ENCODE assay signal across 4 fruit fly cellular contexts in the genomic region with DNA sequence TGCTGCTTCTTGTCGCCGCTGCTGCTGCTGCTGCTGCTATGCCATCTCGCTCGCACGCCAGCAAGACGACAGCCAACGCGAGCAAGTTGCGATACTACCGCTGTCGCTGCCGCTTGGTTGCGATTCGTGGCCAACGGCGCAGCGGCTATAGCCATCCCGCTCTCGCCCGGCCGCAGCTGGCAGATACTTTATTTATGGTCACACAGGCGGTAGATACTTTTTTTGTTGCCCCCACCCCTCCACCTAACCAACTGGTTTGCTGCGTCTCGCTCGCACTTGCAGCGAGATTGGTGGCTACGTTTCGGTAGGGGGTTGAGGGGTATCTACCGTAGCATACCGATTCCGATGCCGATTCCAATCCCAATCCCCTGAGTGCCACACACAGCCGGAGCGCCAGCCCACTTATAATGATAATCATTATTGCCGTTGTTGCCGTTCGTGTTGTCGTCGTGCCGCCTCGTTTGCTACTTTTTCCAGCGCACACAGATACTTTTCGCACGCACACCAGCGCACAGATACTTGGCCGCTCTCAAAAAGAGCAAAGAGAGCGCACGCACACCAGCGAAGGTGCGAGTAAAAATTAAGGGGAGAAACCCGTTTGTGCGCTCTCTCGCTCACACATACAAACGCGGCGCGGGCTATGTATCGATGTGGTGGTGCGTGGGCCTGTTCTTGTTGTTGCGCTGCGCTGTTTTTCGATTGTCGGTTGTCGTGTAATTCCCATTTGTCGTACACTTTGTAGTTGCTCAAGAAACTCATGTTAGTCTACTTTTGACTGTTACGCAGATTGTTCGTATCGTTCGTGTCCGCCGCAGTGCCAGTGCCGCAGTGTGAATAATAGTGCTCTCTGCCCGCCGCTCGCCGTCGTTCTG.
TF ChIP-seq lines count a peak whose summit lies in the region.

Gene mirr, plus strand, starts transcription at position 759 of the 872 bp plus-strand sequence.

TF ChIP-seq in whole organism, embryonic, 481 proteins besides CTCF, POLR2A, EP300 and RAD21 (continued from another document and continues in another):
- TF ChIP-seq NFAT (GFP tag; IDR thresholded peaks at IDR 0.05; lab: Robert Waterston, UW) (0 out of 2 replicates have a peak, but pooled peaks have one; percentile 40), CG12155 (GFP tag; optimal IDR thresholded peaks at IDR 0.05; lab: Kevin White, UChicago) (no peak), dati (GFP tag; IDR thresholded peaks at IDR 0.05; lab: Robert Waterston, UW) (no peak), CG6791 (GFP tag; IDR thresholded peaks at IDR 0.05; lab: Robert Waterston, UW; ENCODE audit: partially characterized antibody) (peak; percentile 14; the same call in 1 of the 3 replicates), cad (GFP tag; optimal IDR thresholded peaks at IDR 0.05; lab: Kevin White, UChicago) (peak; percentile 79), Jarid2 (GFP tag; optimal IDR thresholded peaks at IDR 0.05; lab: Kevin White, UChicago) (peak; percentile 69), toy (GFP tag; IDR thresholded peaks at IDR 0.05; lab: Robert Waterston, UW) (no peak), slou (GFP tag; optimal IDR thresholded peaks at IDR 0.05; lab: Kevin White, UChicago) (no peak), ttk (GFP tag; IDR thresholded peaks at IDR 0.05; lab: Robert Waterston, UW) (no peak), CG13894 (tag; optimal IDR thresholded peaks at IDR 0.05; lab: Kevin White, UChicago) (no peak), dimm (GFP tag; IDR thresholded peaks at IDR 0.05; lab: Robert Waterston, UW) (no peak), pum (GFP tag; optimal IDR thresholded peaks at IDR 0.05; lab: Kevin White, UChicago) (no peak), CG14860 (GFP tag; IDR thresholded peaks at IDR 0.05; lab: Robert Waterston, UW; ENCODE audit: partially characterized antibody) (0 out of 3 replicates have a peak, but pooled peaks have one; percentile 13), salm (tag; optimal IDR thresholded peaks at IDR 0.05; lab: Kevin White, UChicago) (no peak), Opbp (GFP tag; IDR thresholded peaks at IDR 0.05; lab: Robert Waterston, UW; ENCODE audit: partially characterized antibody) (peak; percentile 45; the same call in 1 of the 3 replicates), CG32772 (GFP tag; IDR thresholded peaks at IDR 0.05; lab: Robert Waterston, UW) (0 out of 2 replicates have a peak, but pooled peaks have one; percentile 13), pros (GFP tag; optimal IDR thresholded peaks at IDR 0.05; lab: Kevin White, UChicago) (peak; percentile 40), kni (GFP tag; optimal IDR thresholded peaks at IDR 0.05; lab: Kevin White, UChicago) (peak; percentile 97), CG9609 (GFP tag; optimal IDR thresholded peaks at IDR 0.05; lab: Kevin White, UChicago) (no peak), Hey (tag; optimal IDR thresholded peaks at IDR 0.05; lab: Kevin White, UChicago) (peak; percentile 75), CG17829 (tag; optimal IDR thresholded peaks at IDR 0.05; lab: Kevin White, UChicago) (peak; percentile 14), CG18262 (tag; optimal IDR thresholded peaks at IDR 0.05; lab: Kevin White, UChicago) (no peak), ftz-f1 (GFP tag; optimal IDR thresholded peaks at IDR 0.05; lab: Kevin White, UChicago) (peak; percentile 27), Nf-YA (GFP tag; IDR thresholded peaks at IDR 0.05; lab: Robert Waterston, UW) (peak; percentile 99), pzg (GFP tag; optimal IDR thresholded peaks at IDR 0.05; lab: Kevin White, UChicago) (no peak), Xbp1 (GFP tag; optimal IDR thresholded peaks at IDR 0.05; lab: Kevin White, UChicago) (no peak), CG17568 (GFP tag; optimal IDR thresholded peaks at IDR 0.05; lab: Kevin White, UChicago) (no peak), CG11695 (GFP tag; IDR thresholded peaks at IDR 0.05; lab: Robert Waterston, UW) (no peak), ci (GFP tag; IDR thresholded peaks at IDR 0.05; lab: Robert Waterston, UW) (peak; percentile 68; the same call in 2 of the 3 replicates)

TF ChIP-seq in whole organism, prepupa, 60 proteins besides CTCF, POLR2A, EP300 and RAD21 (continued from another document and continues in another):
- no peak for TF ChIP-seq topi (GFP tag; optimal IDR thresholded peaks at IDR 0.05; lab: Kevin White, UChicago)
- TF ChIP-seq OdsH (GFP tag; optimal IDR thresholded peaks at IDR 0.05; lab: Kevin White, UChicago) = no peak
- no peak for TF ChIP-seq CG15336 (GFP tag; IDR thresholded peaks at IDR 0.05; lab: Robert Waterston, UW)
- no peak for TF ChIP-seq Hr38 (GFP tag; optimal IDR thresholded peaks at IDR 0.05; lab: Kevin White, UChicago)
- TF ChIP-seq CG3919 (GFP tag; optimal IDR thresholded peaks at IDR 0.05; lab: Kevin White, UChicago) = peak; percentile 82
- no peak for TF ChIP-seq CG3032 (tag; optimal IDR thresholded peaks at IDR 0.05; lab: Kevin White, UChicago)
- no peak for TF ChIP-seq CG6792 (GFP tag; optimal IDR thresholded peaks at IDR 0.05; lab: Kevin White, UChicago)
- TF ChIP-seq CG6276 (GFP tag; optimal IDR thresholded peaks at IDR 0.05; lab: Kevin White, UChicago) = no peak
- TF ChIP-seq CG4318 (GFP tag; optimal IDR thresholded peaks at IDR 0.05; lab: Kevin White, UChicago) = no peak
- TF ChIP-seq Hr39 (GFP tag; optimal IDR thresholded peaks at IDR 0.05; lab: Kevin White, UChicago) = no peak
- peak; percentile 17 for TF ChIP-seq Ets96B (tag; optimal IDR thresholded peaks at IDR 0.05; lab: Kevin White, UChicago)
- no peak for TF ChIP-seq lz (GFP tag; optimal IDR thresholded peaks at IDR 0.05; lab: Kevin White, UChicago)
- no peak for TF ChIP-seq achi (GFP tag; optimal IDR thresholded peaks at IDR 0.05; lab: Kevin White, UChicago)
- no peak for TF ChIP-seq esn (GFP tag; optimal IDR thresholded peaks at IDR 0.05; lab: Kevin White, UChicago)
- no peak for TF ChIP-seq vri (GFP tag; optimal IDR thresholded peaks at IDR 0.05; lab: Kevin White, UChicago)
- no peak for TF ChIP-seq pdm3 (GFP tag; optimal IDR thresholded peaks at IDR 0.05; lab: Kevin White, UChicago)
- no peak for TF ChIP-seq CG8319 (GFP tag; optimal IDR thresholded peaks at IDR 0.05; lab: Kevin White, UChicago)
- peak; percentile 70 to 72 for TF ChIP-seq ss (GFP tag; optimal IDR thresholded peaks at IDR 0.05; lab: Kevin White, UChicago)
- no peak for TF ChIP-seq dac (GFP tag; optimal IDR thresholded peaks at IDR 0.05; lab: Kevin White, UChicago)
- no peak for TF ChIP-seq CG11902 (GFP tag; optimal IDR thresholded peaks at IDR 0.05; lab: Kevin White, UChicago)
- TF ChIP-seq CG34406 (GFP tag; optimal IDR thresholded peaks at IDR 0.05; lab: Kevin White, UChicago) = no peak
- peak; percentile 32 for TF ChIP-seq CG1621 (tag; optimal IDR thresholded peaks at IDR 0.05; lab: Kevin White, UChicago)
- TF ChIP-seq spab (GFP tag; optimal IDR thresholded peaks at IDR 0.05; lab: Kevin White, UChicago) = no peak
- no peak for TF ChIP-seq Eip93F (GFP tag; optimal IDR thresholded peaks at IDR 0.05; lab: Kevin White, UChicago)
- TF ChIP-seq Sox14 (GFP tag; optimal IDR thresholded peaks at IDR 0.05; lab: Kevin White, UChicago) = peak; percentile 59
- TF ChIP-seq CG16779 (tag; optimal IDR thresholded peaks at IDR 0.05; lab: Kevin White, UChicago) = no peak
- TF ChIP-seq CG8632 (GFP tag; optimal IDR thresholded peaks at IDR 0.05; lab: Kevin White, UChicago) = no peak
- peak; percentile 32 for TF ChIP-seq Sox102F (GFP tag; optimal IDR thresholded peaks at IDR 0.05; lab: Kevin White, UChicago)
- peak; percentile 86 for TF ChIP-seq svp (GFP tag; lab: Kevin White, UChicago)
- TF ChIP-seq net (GFP tag; optimal IDR thresholded peaks at IDR 0.05; lab: Kevin White, UChicago) = no peak
- TF ChIP-seq dsx (GFP tag; optimal IDR thresholded peaks at IDR 0.05; lab: Kevin White, UChicago; ENCODE audit: poor library complexity, severe bottlenecking) = peak; percentile 89
- no peak for TF ChIP-seq Sox15 (GFP tag; optimal IDR thresholded peaks at IDR 0.05; lab: Kevin White, UChicago)
- TF ChIP-seq Met (GFP tag; optimal IDR thresholded peaks at IDR 0.05; lab: Kevin White, UChicago) = peak; percentile 13

TF ChIP-seq in whole organism, pupa, 21 proteins besides CTCF, POLR2A, EP300 and RAD21 (continued from another document):
- peak; percentile 28 for TF ChIP-seq CG4496 (GFP tag; IDR thresholded peaks at IDR 0.05; lab: Robert Waterston, UW)
- TF ChIP-seq CG8159 (tag; optimal IDR thresholded peaks at IDR 0.05; lab: Kevin White, UChicago) = peak; percentile 29
- peak; percentile 24 for TF ChIP-seq Pif1B (GFP tag; optimal IDR thresholded peaks at IDR 0.05; lab: Kevin White, UChicago)
TF ChIP-seq in whole organism, pupa: peak in this region for 8.

TF ChIP-seq in whole organism, wandering third instar larva, 38 proteins besides CTCF, POLR2A, EP300 and RAD21 (continued from another document):
- TF ChIP-seq dl (GFP tag; optimal IDR thresholded peaks at IDR 0.05; lab: Kevin White, UChicago; ENCODE audit: insufficient read depth in 1 of 2, partially characterized antibody in 2 of 2) (peak; percentile 76 to 80), CrebA (GFP tag; optimal IDR thresholded peaks at IDR 0.05; lab: Kevin White, UChicago; ENCODE audit: borderline replicate concordance) (peak; percentile 68), ey (GFP tag; optimal IDR thresholded peaks at IDR 0.05; lab: Kevin White, UChicago) (peak; percentile 2), psq (GFP tag; optimal IDR thresholded peaks at IDR 0.05; lab: Kevin White, UChicago) (peak; percentile 28), brk (GFP tag; optimal IDR thresholded peaks at IDR 0.05; lab: Kevin White, UChicago) (peak; percentile 9), h (GFP tag; optimal IDR thresholded peaks at IDR 0.05; lab: Kevin White, UChicago) (peak; percentile 74)
